Fruit fly (Drosophila melanogaster) whole organism, prepupa: ENCODE measurements around the gene kuz.
A peak's percentile ranks its signal among the peaks of the same experiment; 100 is the strongest.

Experiments
- Blimp-1 ChIP-seq: fragments of 200-800 bp; sonication (Bioruptor generic); optimal IDR thresholded peaks from 3 replicates; lab custom pipeline; 2017; ENCODE audit warnings: missing biosample characterization, missing genetic modification characterization, mild to moderate bottlenecking, moderate library complexity, missing genetic modification reagents
- CG10631 ChIP-seq: fragments of 200-800 bp; sonication (Bioruptor generic); optimal IDR thresholded peaks from 2 replicates; lab custom pipeline; 2016; ENCODE audit warnings: missing biosample characterization, missing genetic modification characterization
- CG10669 ChIP-seq: fragments of 200-800 bp; sonication (Bioruptor generic); optimal IDR thresholded peaks from 3 replicates; lab custom pipeline; 2018; ENCODE audit warnings: missing biosample characterization, mild to moderate bottlenecking, missing genetic modification characterization, moderate library complexity
- CG11294 ChIP-seq: fragments of 200-800 bp; sonication (Bioruptor generic); IDR thresholded peaks from 2 replicates; pipeline ENCODE4 v1.3.6; 2022; ENCODE audit warnings: missing biosample characterization, missing genetic modification characterization
- CG11902 ChIP-seq: fragments of 200-800 bp; sonication (Bioruptor generic); optimal IDR thresholded peaks from 3 replicates; lab custom pipeline; 2016; ENCODE audit warnings: missing biosample characterization, missing genetic modification characterization
- CG15336 ChIP-seq: fragments of 200-800 bp; sonication (Bioruptor generic); IDR thresholded peaks from 2 replicates; pipeline ENCODE4 v1.3.6; 2022; ENCODE audit warnings: missing biosample characterization, missing genetic modification characterization
- CG1621 ChIP-seq: fragments of 200-800 bp; sonication (Bioruptor generic); optimal IDR thresholded peaks from 3 replicates; lab custom pipeline; 2018; ENCODE audit warnings: missing biosample characterization, mild to moderate bottlenecking, missing genetic modification characterization
- CG3032 ChIP-seq: fragments of 200-800 bp; optimal IDR thresholded peaks from 2 replicates; lab custom pipeline; 2019; ENCODE audit warnings: missing biosample characterization, mild to moderate bottlenecking, missing genetic modification characterization, moderate library complexity
- CG32006 ChIP-seq: fragments of 200-800 bp; sonication (Bioruptor generic); optimal IDR thresholded peaks from 3 replicates; lab custom pipeline; 2017; ENCODE audit warnings: missing biosample characterization, mild to moderate bottlenecking, missing genetic modification characterization
- CG3919 ChIP-seq: fragments of 200-800 bp; sonication (Bioruptor generic); optimal IDR thresholded peaks from 3 replicates; lab custom pipeline; 2016; ENCODE audit warnings: missing biosample characterization, missing genetic modification characterization
- CG4318 ChIP-seq: fragments of 200-800 bp; sonication (Bioruptor generic); optimal IDR thresholded peaks from 3 replicates; lab custom pipeline; 2017; ENCODE audit warnings: missing biosample characterization, mild to moderate bottlenecking, missing genetic modification characterization
- CG6163 ChIP-seq: fragments of 200-800 bp; sonication (Bioruptor generic); IDR thresholded peaks from 3 replicates; pipeline ENCODE4 v1.3.6; 2022; ENCODE audit warnings: missing biosample characterization, missing genetic modification characterization
- CG6276 ChIP-seq: fragments of 200-800 bp; sonication (Bioruptor generic); optimal IDR thresholded peaks from 2 replicates; lab custom pipeline; 2017; ENCODE audit warnings: missing biosample characterization, mild to moderate bottlenecking, missing genetic modification characterization
- CG6792 ChIP-seq: fragments of 200-800 bp; sonication (Bioruptor generic); optimal IDR thresholded peaks from 3 replicates; lab custom pipeline; 2016; ENCODE audit warnings: missing biosample characterization, missing genetic modification characterization
- CG6808 ChIP-seq: fragments of 200-800 bp; sonication (Bioruptor generic); optimal IDR thresholded peaks from 3 replicates; lab custom pipeline; 2017; ENCODE audit warnings: missing biosample characterization, missing genetic modification characterization, mild to moderate bottlenecking, moderate library complexity, missing genetic modification reagents
- CG7368 ChIP-seq: fragments of 200-800 bp; sonication (Bioruptor generic); optimal IDR thresholded peaks from 3 replicates; lab custom pipeline; 2016; ENCODE audit warnings: missing biosample characterization, missing genetic modification characterization
- CG8119 ChIP-seq: fragments of 200-800 bp; sonication (Bioruptor generic); IDR thresholded peaks from 3 replicates; pipeline ENCODE4 v1.3.6; 2022; ENCODE audit warnings: missing biosample characterization, missing genetic modification characterization
- CG8319 ChIP-seq: fragments of 200-800 bp; sonication (Bioruptor generic); optimal IDR thresholded peaks from 3 replicates; lab custom pipeline; 2016; ENCODE audit warnings: missing biosample characterization, missing genetic modification characterization
- CG9139 ChIP-seq: fragments of 200-800 bp; sonication (Bioruptor generic); optimal IDR thresholded peaks from 3 replicates; lab custom pipeline; 2017; ENCODE audit warnings: missing biosample characterization, mild to moderate bottlenecking, missing genetic modification characterization
- Eip78C ChIP-seq: fragments of 200-800 bp; sonication (Bioruptor generic); peaks from one replicate; lab custom pipeline; 2016; ENCODE audit warnings: missing biosample characterization, missing genetic modification characterization
- Ets21C ChIP-seq: fragments of 200-800 bp; sonication (Bioruptor generic); optimal IDR thresholded peaks from 3 replicates; lab custom pipeline; 2016; ENCODE audit warnings: missing biosample characterization, missing genetic modification characterization
- Ets96B ChIP-seq: fragments of 200-800 bp; optimal IDR thresholded peaks from 2 replicates; lab custom pipeline; 2019; ENCODE audit warnings: missing biosample characterization, mild to moderate bottlenecking, missing genetic modification characterization, moderate library complexity
- Gug ChIP-seq: fragments of 200-800 bp; sonication (Bioruptor generic); IDR thresholded peaks from 2 replicates; pipeline ENCODE4 v1.3.6; 2022; ENCODE audit warnings: missing biosample characterization, missing genetic modification characterization
- Hr38 ChIP-seq: sonication (Bioruptor generic); optimal IDR thresholded peaks from 2 replicates; lab custom pipeline; 2016; ENCODE audit warnings: missing biosample characterization, missing genetic modification characterization
- Hr39 ChIP-seq: fragments of 200-800 bp; sonication (Bioruptor generic); optimal IDR thresholded peaks from 2 replicates; lab custom pipeline; 2016; ENCODE audit warnings: missing biosample characterization, missing genetic modification characterization
- Hr4 ChIP-seq: fragments of 200-800 bp; sonication (Bioruptor generic); optimal IDR thresholded peaks from 3 replicates; lab custom pipeline; 2016; ENCODE audit warnings: missing biosample characterization, missing genetic modification characterization
- Lpt ChIP-seq: fragments of 200-800 bp; sonication (Bioruptor generic); optimal IDR thresholded peaks from 3 replicates; lab custom pipeline; 2016; ENCODE audit warnings: missing biosample characterization, missing genetic modification characterization
- OdsH ChIP-seq: fragments of 200-800 bp; sonication (Bioruptor generic); optimal IDR thresholded peaks from 3 replicates; lab custom pipeline; 2016; ENCODE audit warnings: missing biosample characterization, missing genetic modification characterization
- Smox ChIP-seq: fragments of 200-800 bp; sonication (Bioruptor generic); optimal IDR thresholded peaks from 3 replicates; lab custom pipeline; 2016; ENCODE audit warnings: missing biosample characterization, missing genetic modification characterization
- Sox102F ChIP-seq: fragments of 200-800 bp; sonication (Bioruptor generic); optimal IDR thresholded peaks from 2 replicates; lab custom pipeline; 2016; ENCODE audit warnings: missing biosample characterization, mild to moderate bottlenecking, missing genetic modification characterization
- Sox14 ChIP-seq: fragments of 200-800 bp; sonication (Bioruptor generic); optimal IDR thresholded peaks from 3 replicates; lab custom pipeline; 2016; ENCODE audit warnings: missing biosample characterization, missing genetic modification characterization
- achi ChIP-seq: fragments of 200-800 bp; sonication (Bioruptor generic); optimal IDR thresholded peaks from 3 replicates; lab custom pipeline; 2016; ENCODE audit warnings: missing biosample characterization, missing genetic modification characterization
- acj6 ChIP-seq: fragments of 200-800 bp; sonication (Bioruptor generic); optimal IDR thresholded peaks from 3 replicates; lab custom pipeline; 2016; ENCODE audit warnings: missing biosample characterization, missing genetic modification characterization
- dsx ChIP-seq: fragments of 200-800 bp; optimal IDR thresholded peaks from 3 replicates; lab custom pipeline; 2019; ENCODE audit warnings: missing biosample characterization, mild to moderate bottlenecking, missing genetic modification characterization, moderate library complexity; ENCODE audit not compliant: poor library complexity, severe bottlenecking
- eg ChIP-seq: fragments of 200-800 bp; sonication (Bioruptor generic); IDR thresholded peaks from 3 replicates; pipeline ENCODE4 v1.3.6; 2022; ENCODE audit warnings: missing biosample characterization, missing genetic modification characterization
- pdm3 ChIP-seq: fragments of 200-800 bp; sonication (Bioruptor generic); optimal IDR thresholded peaks from 3 replicates; lab custom pipeline; 2016; ENCODE audit warnings: missing biosample characterization, missing genetic modification characterization
- salr ChIP-seq, 2 experiments: fragments of 200-800 bp; sonication (Bioruptor generic); optimal IDR thresholded peaks; 3 replicates each; lab custom pipeline; 2016 to 2018; ENCODE audit warnings: missing biosample characterization in 2 of 2, missing genetic modification characterization in 2 of 2, mild to moderate bottlenecking in 1 of 2
- spab ChIP-seq: fragments of 200-800 bp; sonication (Bioruptor generic); optimal IDR thresholded peaks from 2 replicates; lab custom pipeline; 2017; ENCODE audit warnings: missing biosample characterization, mild to moderate bottlenecking, missing genetic modification characterization, missing genetic modification reagents
- ss ChIP-seq, 2 experiments: fragments of 200-800 bp; sonication (Bioruptor generic); optimal IDR thresholded peaks; 2 replicates in 1 of 2; 3 replicates in 1 of 2; lab custom pipeline; 2017 to 2018; ENCODE audit warnings: mild to moderate bottlenecking in 2 of 2, missing biosample characterization in 2 of 2, missing genetic modification characterization in 2 of 2, moderate library complexity in 1 of 2
- svp ChIP-seq: fragments of 200-800 bp; sonication (Bioruptor generic); peaks from one replicate; lab custom pipeline; 2016; ENCODE audit warnings: missing biosample characterization, missing genetic modification characterization
- vri ChIP-seq: fragments of 200-800 bp; sonication (Bioruptor generic); optimal IDR thresholded peaks from 3 replicates; lab custom pipeline; 2016; ENCODE audit warnings: missing biosample characterization, mild to moderate bottlenecking, missing genetic modification characterization

kuz gene

DNA sequence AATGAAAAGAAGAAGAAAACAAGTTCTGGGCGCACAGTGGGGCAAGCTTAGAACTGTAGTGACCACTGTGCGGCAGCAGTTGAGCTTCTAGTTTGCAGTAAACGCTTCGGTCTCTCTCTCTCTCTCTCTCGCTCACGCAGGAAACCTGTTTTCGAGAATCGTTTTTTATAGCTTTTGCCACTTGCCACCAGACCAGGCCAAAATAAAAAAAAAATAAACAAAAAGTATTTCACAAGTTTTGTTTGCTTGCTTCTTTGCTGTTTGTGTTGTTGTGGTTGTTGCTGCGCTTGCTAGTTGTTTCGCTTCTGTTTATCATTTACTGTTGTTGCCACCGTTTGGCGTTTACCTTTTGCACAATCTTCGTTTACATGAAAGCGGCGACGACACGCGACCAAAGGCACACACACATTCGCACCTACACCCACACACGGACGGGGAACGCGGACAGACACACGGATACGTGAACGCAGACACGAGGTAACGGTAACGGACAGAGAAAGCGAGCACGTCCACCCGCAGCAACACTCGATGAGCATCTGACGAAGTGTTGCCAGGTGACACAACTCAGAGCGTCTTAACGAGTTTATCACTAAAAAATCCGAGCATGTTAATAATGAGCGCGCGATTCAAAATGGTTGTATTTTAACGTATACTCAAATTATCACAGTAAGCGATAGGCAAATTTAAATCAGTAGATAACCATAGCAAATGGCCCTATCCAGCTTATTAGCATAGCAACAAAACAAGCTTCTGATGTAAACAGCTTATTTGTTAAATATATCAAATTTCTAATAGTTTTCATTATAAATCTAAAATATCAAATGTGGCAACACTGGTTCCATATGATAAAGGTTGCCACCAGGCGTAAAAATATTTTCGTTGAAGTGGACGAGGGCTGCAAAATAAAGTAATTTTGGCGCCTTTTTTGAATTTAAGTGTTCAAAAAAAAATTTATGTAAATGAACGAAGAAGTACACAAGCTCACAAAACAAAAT, 856 bp upstream of the kuz start, which contains the start of gene B4 (continued):
- TF ChIP-seq Gug (peak; percentile 8; the same call in 1 of the 2 replicates), CG6163 (GFP tag; lab: Robert Waterston, UW) (peak; percentile 57; the same call in 2 of the 3 replicates), CG11902 (GFP tag; lab: Kevin White, UChicago) (no peak), CG10631 (GFP tag; lab: Kevin White, UChicago) (no peak), Hr4 (GFP tag; lab: Kevin White, UChicago) (no peak), Smox (GFP tag; lab: Kevin White, UChicago) (no peak), achi (GFP tag; lab: Kevin White, UChicago) (no peak), CG6808 (peak; percentile 55), Hr38 (GFP tag; lab: Kevin White, UChicago) (no peak), Blimp-1 (peak; percentile 8), Ets21C (GFP tag; lab: Kevin White, UChicago) (no peak), Hr39 (GFP tag; lab: Kevin White, UChicago) (peak; percentile 22), OdsH (GFP tag; lab: Kevin White, UChicago) (no peak), CG15336 (peak; percentile 49; the same call in 1 of the 2 replicates), CG8319 (GFP tag; lab: Kevin White, UChicago) (no peak), CG1621 (tag; lab: Kevin White, UChicago) (peak; percentile 49), CG6792 (GFP tag; lab: Kevin White, UChicago) (no peak), Eip78C (GFP tag; lab: Kevin White, UChicago) (peak; percentile 79), CG7368 (GFP tag; lab: Kevin White, UChicago) (peak; percentile 26), ss (GFP tag; optimal IDR thresholded peaks at IDR 0.05; lab: Kevin White, UChicago) (peak; percentile 86 to 92), Sox102F (GFP tag; lab: Kevin White, UChicago) (no peak), CG4318 (GFP tag; lab: Kevin White, UChicago) (no peak), CG32006 (peak; percentile 22), vri (GFP tag; lab: Kevin White, UChicago) (peak; percentile 22), Sox14 (GFP tag; lab: Kevin White, UChicago) (no peak), CG8119 (peak; percentile 71), spab (GFP tag; lab: Kevin White, UChicago) (peak; percentile 54), CG6276 (GFP tag; lab: Kevin White, UChicago) (peak; percentile 74)
- TF ChIP-seq, all 60 proteins: peak for 36

DNA sequence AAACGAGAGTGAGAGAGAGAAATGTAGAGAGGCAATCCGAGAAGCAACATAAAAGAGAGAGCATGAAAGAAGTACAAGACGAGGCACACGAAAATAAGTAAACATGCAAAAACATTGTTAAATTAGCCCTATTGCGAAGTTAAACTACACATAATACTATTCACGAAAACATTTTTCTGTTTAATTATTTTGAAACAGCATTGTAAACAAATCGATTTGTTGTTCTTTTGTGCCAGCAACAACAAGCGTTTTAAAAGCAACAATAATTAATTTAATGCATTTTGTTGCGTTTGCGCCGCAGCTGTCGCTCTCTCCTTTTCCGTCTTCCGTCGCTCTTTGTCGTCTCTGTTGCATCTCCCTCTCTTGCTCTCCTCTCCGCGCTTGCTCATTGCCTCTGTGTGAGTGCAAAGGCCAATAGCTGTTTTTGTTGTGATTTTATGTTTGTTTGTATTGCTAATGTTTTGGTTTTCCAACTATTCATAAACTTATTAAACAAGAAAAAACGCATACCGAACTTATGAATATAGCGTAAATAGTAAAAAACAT, 622 bp downstream of the kuz start:
- TF ChIP-seq CG32006 = peak; percentile 4
- TF ChIP-seq CG9139 (GFP tag; lab: Kevin White, UChicago) = peak; percentile 66
- TF ChIP-seq salr (GFP tag; optimal IDR thresholded peaks at IDR 0.05; lab: Kevin White, UChicago) = peak in 1 of 2 experiments; percentile 6
- peak; percentile 74; the same call in 2 of the 3 replicates for TF ChIP-seq eg (GFP tag; lab: Robert Waterston, UW)
- peak; percentile 92 for TF ChIP-seq svp (GFP tag; lab: Kevin White, UChicago)
- TF ChIP-seq CG10669 (GFP tag; lab: Kevin White, UChicago) = peak; percentile 29
- peak; percentile 34 for TF ChIP-seq spab (GFP tag; lab: Kevin White, UChicago)
- no peak for TF ChIP-seq acj6
- no peak for TF ChIP-seq Smox (GFP tag; lab: Kevin White, UChicago)
- TF ChIP-seq CG6808 = peak; percentile 67
- TF ChIP-seq CG8119 = no peak
- TF ChIP-seq pdm3 (GFP tag; lab: Kevin White, UChicago) = no peak
- TF ChIP-seq CG6276 (GFP tag; lab: Kevin White, UChicago) = peak; percentile 67
- TF ChIP-seq CG3919 (GFP tag; lab: Kevin White, UChicago) = peak; percentile 17
- peak; percentile 29 for TF ChIP-seq dsx
- TF ChIP-seq CG11294 (GFP tag; lab: Robert Waterston, UW) = no peak
- TF ChIP-seq Ets96B = no peak
- peak; percentile 5 for TF ChIP-seq CG1621 (tag; lab: Kevin White, UChicago)
- TF ChIP-seq Ets21C (GFP tag; lab: Kevin White, UChicago) = no peak
- TF ChIP-seq Lpt (GFP tag; lab: Kevin White, UChicago) = peak; percentile 12
- no peak for TF ChIP-seq CG4318 (GFP tag; lab: Kevin White, UChicago)
- peak; percentile 11 for TF ChIP-seq CG3032 (tag; lab: Kevin White, UChicago)
- TF ChIP-seq CG6163 (GFP tag; lab: Robert Waterston, UW) = peak; percentile 24; the same call in 1 of the 3 replicates
- TF ChIP-seq Blimp-1 = no peak
- TF ChIP-seq ss (GFP tag; optimal IDR thresholded peaks at IDR 0.05; lab: Kevin White, UChicago) = peak; percentile 54 to 73
- TF ChIP-seq, all 60 proteins: peak for 16
